Fruit fly (Drosophila melanogaster): ENCODE measurements around the gene kirre.

kirre gene

dm6 chrX:2703693-2704092 lies 36.5 kb upstream of the kirre start, which contains the start of gene Ugalt (continued):
- peak; percentile 100 for TF ChIP-seq salr (GFP tag; optimal IDR thresholded peaks at IDR 0.05)
- TF ChIP-seq cyc (GFP tag; optimal IDR thresholded peaks at IDR 0.05) = peak; percentile 100
- peak; percentile 100 for TF ChIP-seq CG3919 (GFP tag; optimal IDR thresholded peaks at IDR 0.05)
- peak; percentile 100 for TF ChIP-seq CG11762 (GFP tag; optimal IDR thresholded peaks at IDR 0.05; ENCODE audit: insufficient read depth)
- peak; percentile 100 for TF ChIP-seq CG6276 (GFP tag; optimal IDR thresholded peaks at IDR 0.05)
- peak; percentile 100 for TF ChIP-seq achi (GFP tag; optimal IDR thresholded peaks at IDR 0.05)
- peak; percentile 100 for TF ChIP-seq net (GFP tag; optimal IDR thresholded peaks at IDR 0.05)
- peak; percentile 100 for TF ChIP-seq CG6163 (GFP tag; IDR thresholded peaks at IDR 0.05)
- peak; percentile 100 for TF ChIP-seq Met (GFP tag; optimal IDR thresholded peaks at IDR 0.05)
- peak; percentile 100 for TF ChIP-seq lz (GFP tag; optimal IDR thresholded peaks at IDR 0.05)
- peak; percentile 100 for TF ChIP-seq OdsH (GFP tag; optimal IDR thresholded peaks at IDR 0.05)
- peak; percentile 100 for TF ChIP-seq Ets21C (GFP tag; optimal IDR thresholded peaks at IDR 0.05)
- peak; percentile 100 for TF ChIP-seq CG34406 (GFP tag; optimal IDR thresholded peaks at IDR 0.05)
- peak; percentile 100 for TF ChIP-seq Smox (GFP tag; optimal IDR thresholded peaks at IDR 0.05)
- TF ChIP-seq Eip75B (GFP tag; optimal IDR thresholded peaks at IDR 0.05) = peak; percentile 100
- TF ChIP-seq CG32006 (GFP tag; optimal IDR thresholded peaks at IDR 0.05) = peak; percentile 100
- TF ChIP-seq Hr4 (GFP tag; optimal IDR thresholded peaks at IDR 0.05) = peak; percentile 100
- TF ChIP-seq CG6792 (GFP tag; optimal IDR thresholded peaks at IDR 0.05) = peak; percentile 100
- TF ChIP-seq CG16779 (tag; optimal IDR thresholded peaks at IDR 0.05) = peak; percentile 100
- peak; percentile 100 for TF ChIP-seq CG15336 (GFP tag; IDR thresholded peaks at IDR 0.05)
- peak; percentile 100 for TF ChIP-seq CG9139 (GFP tag; optimal IDR thresholded peaks at IDR 0.05)
- TF ChIP-seq CG8119 (GFP tag; IDR thresholded peaks at IDR 0.05) = peak; percentile 100

dm6 chrX:2704134-2704773 lies 35.9 kb upstream of the kirre start, which contains the start of gene eIF2Bbeta:
eIF2Bbeta (plus strand) TSS chrX:2704571.
- TF ChIP-seq CG31627 (GFP tag; optimal IDR thresholded peaks at IDR 0.05) = peak; percentile 1
- TF ChIP-seq CG9139 (GFP tag; optimal IDR thresholded peaks at IDR 0.05) = no peak

DNA sequence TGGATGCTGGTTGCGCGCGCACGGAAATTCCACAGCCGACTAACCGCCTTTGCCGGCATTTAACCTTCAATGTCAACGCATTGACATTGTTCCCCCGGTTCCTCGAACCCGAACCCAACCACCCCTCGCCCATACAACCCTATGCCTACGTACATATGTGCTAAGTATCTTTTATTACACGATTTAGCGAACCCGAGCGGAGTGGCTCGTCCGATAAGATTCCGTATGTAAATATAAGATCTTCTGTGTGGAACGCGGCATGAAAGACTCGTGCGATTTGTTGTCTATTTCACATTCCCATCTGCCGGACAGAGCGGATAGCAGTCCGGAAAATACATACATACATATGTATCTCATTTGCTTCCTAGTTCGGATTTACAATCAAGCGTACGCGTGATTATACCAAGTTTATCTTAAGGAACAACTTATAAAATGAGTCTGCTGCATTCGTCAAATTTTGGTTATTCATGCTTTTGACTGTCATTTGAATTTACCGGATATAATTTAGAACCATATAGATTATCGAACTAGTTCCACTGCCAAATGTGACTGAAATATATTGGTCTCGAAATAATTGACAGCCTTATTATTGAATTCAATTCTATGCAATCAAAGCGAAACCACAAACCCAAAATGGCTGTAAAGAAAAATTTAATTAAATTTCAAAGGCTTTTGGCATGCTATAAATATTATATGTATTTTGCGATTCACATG lies 32.6 kb upstream of the kirre start, which contains the start of gene CG2680:
Gene CG2680, minus strand, starts transcription at position 51 of the 714 bp plus-strand sequence.
- TF ChIP-seq fd85E (GFP tag; optimal IDR thresholded peaks at IDR 0.05) (no peak), CG10631 (GFP tag; optimal IDR thresholded peaks at IDR 0.05) (no peak), Ets21C (GFP tag; optimal IDR thresholded peaks at IDR 0.05) (no peak), svp (GFP tag) (no peak), net (GFP tag; optimal IDR thresholded peaks at IDR 0.05) (no peak), achi (GFP tag; optimal IDR thresholded peaks at IDR 0.05) (peak; percentile 9), fd59A (GFP tag; optimal IDR thresholded peaks at IDR 0.05) (no peak), Hr39 (GFP tag; optimal IDR thresholded peaks at IDR 0.05) (no peak), fkh (GFP tag; optimal IDR thresholded peaks at IDR 0.05) (peak; percentile 39)

- no peak for TF ChIP-seq Met (GFP tag; optimal IDR thresholded peaks at IDR 0.05)
- no peak for TF ChIP-seq Eip75B (GFP tag; optimal IDR thresholded peaks at IDR 0.05)
- no peak for TF ChIP-seq acj6 (GFP tag; optimal IDR thresholded peaks at IDR 0.05)
- no peak for TF ChIP-seq CG34406 (GFP tag; optimal IDR thresholded peaks at IDR 0.05)
- no peak for TF ChIP-seq Sox15 (GFP tag; optimal IDR thresholded peaks at IDR 0.05)
- no peak for TF ChIP-seq CG8119 (GFP tag; IDR thresholded peaks at IDR 0.05)
- TF ChIP-seq achi (GFP tag; optimal IDR thresholded peaks at IDR 0.05) = no peak
- peak; percentile 71 for TF ChIP-seq CG6163 (GFP tag; IDR thresholded peaks at IDR 0.05)
- TF ChIP-seq CG11762 (GFP tag; optimal IDR thresholded peaks at IDR 0.05; ENCODE audit: insufficient read depth) = no peak
- no peak for TF ChIP-seq CG3919 (GFP tag; optimal IDR thresholded peaks at IDR 0.05)
- no peak for TF ChIP-seq CG1621 (tag; optimal IDR thresholded peaks at IDR 0.05)
- no peak for TF ChIP-seq CG6276 (GFP tag; optimal IDR thresholded peaks at IDR 0.05)
- no peak for TF ChIP-seq OdsH (GFP tag; optimal IDR thresholded peaks at IDR 0.05)
- TF ChIP-seq CG8319 (GFP tag; optimal IDR thresholded peaks at IDR 0.05) = no peak
- peak; percentile 57 for TF ChIP-seq Eip78C (GFP tag)
- TF ChIP-seq CG6854 (GFP tag; optimal IDR thresholded peaks at IDR 0.05) = no peak
- no peak for TF ChIP-seq svp (GFP tag)
- peak; percentile 7 for TF ChIP-seq esn (GFP tag; optimal IDR thresholded peaks at IDR 0.05)
- peak; percentile 68 for TF ChIP-seq eg (GFP tag; IDR thresholded peaks at IDR 0.05)
- TF ChIP-seq Ets21C (GFP tag; optimal IDR thresholded peaks at IDR 0.05) = no peak
- TF ChIP-seq CG16779 (tag; optimal IDR thresholded peaks at IDR 0.05) = no peak
- TF ChIP-seq CG3032 (tag; optimal IDR thresholded peaks at IDR 0.05) = no peak
- TF ChIP-seq CG4318 (GFP tag; optimal IDR thresholded peaks at IDR 0.05) = no peak
- TF ChIP-seq CG7368 (GFP tag; optimal IDR thresholded peaks at IDR 0.05) = peak; percentile 37
- TF ChIP-seq CG6792 (GFP tag; optimal IDR thresholded peaks at IDR 0.05) = peak; percentile 2
- peak; percentile 18 for TF ChIP-seq topi (GFP tag; optimal IDR thresholded peaks at IDR 0.05)
- TF ChIP-seq pdm3 (GFP tag; optimal IDR thresholded peaks at IDR 0.05) = no peak
Measured at dm6 chrX:2708156-2708734, 31.9 kb upstream of the kirre start, which contains the start of gene CG2681. CG2681 (plus strand) TSS chrX:2708684.

Data from whole organism, prepupa.